Worm (Caenorhabditis elegans) whole organism, L4 larva: Measurements from ENCODE around the gene C49C8.2.

ENCODE experiments used
- D1046.2 ChIP-seq: fragments of 200-800 bp; sonication (Bioruptor generic); IDR thresholded peaks from 2 replicates; pipeline ENCODE4 v1.3.6; 2022; ENCODE audit warnings: missing genetic modification characterization, missing compliant biosample characterization
- F10B5.3 ChIP-seq: sonication (generic microtip); optimal IDR thresholded peaks from 2 replicates; lab custom pipeline; 2016; ENCODE audit warnings: mild to moderate bottlenecking, missing genetic modification characterization, missing compliant biosample characterization
- F26F4.8 ChIP-seq: fragments of 200-800 bp; sonication (Bioruptor generic); conservative IDR thresholded peaks from 2 replicates; pipeline ENCODE4 v1.3.6; 2022; ENCODE audit warnings: missing genetic modification characterization, missing compliant biosample characterization
- F44E2.7 ChIP-seq: fragments of 200-800 bp; sonication (Bioruptor generic); IDR thresholded peaks from 2 replicates; pipeline ENCODE4 v2.1.2; 2022; ENCODE audit warnings: missing genetic modification characterization, missing compliant biosample characterization
- F49E8.2 ChIP-seq: sonication (generic microtip); optimal IDR thresholded peaks from 2 replicates; lab custom pipeline; 2016; ENCODE audit warnings: missing compliant biosample characterization, mild to moderate bottlenecking, missing genetic modification characterization, borderline replicate concordance
- R02D3.7 ChIP-seq: fragments of 150-350 bp; sonication (generic microtip); optimal IDR thresholded peaks from 3 replicates; lab custom pipeline; 2014; ENCODE audit warnings: missing biosample characterization, missing genetic modification characterization
- T26A8.4 ChIP-seq: fragments of 200-800 bp; sonication (Bioruptor generic); IDR thresholded peaks from 2 replicates; pipeline ENCODE4 v1.3.6; 2022; ENCODE audit warnings: missing genetic modification characterization, missing compliant biosample characterization
- Y48G9A.11 ChIP-seq: fragments of 200-800 bp; sonication (Bioruptor generic); IDR thresholded peaks from 2 replicates; pipeline ENCODE4 v1.3.6; 2022; ENCODE audit warnings: missing genetic modification reagents, missing genetic modification characterization, missing compliant biosample characterization
- Y75B8A.6 ChIP-seq: fragments of 200-800 bp; sonication (Bioruptor generic); IDR thresholded peaks from 2 replicates; pipeline ENCODE4 v1.3.6; 2022; ENCODE audit warnings: missing genetic modification reagents, missing genetic modification characterization, missing compliant biosample characterization
- ZK337.2 ChIP-seq: fragments of 200-800 bp; sonication (Bioruptor generic); IDR thresholded peaks from 2 replicates; pipeline ENCODE4 v1.3.6; 2022; ENCODE audit warnings: missing genetic modification reagents, missing genetic modification characterization, missing compliant biosample characterization
- ZK546.5 ChIP-seq, 2 experiments: sonication (generic microtip); optimal IDR thresholded peaks; 2 replicates each; lab custom pipeline; 2017; ENCODE audit warnings: missing biosample characterization in 2 of 2, missing genetic modification characterization in 2 of 2
- aha-1 ChIP-seq: fragments of 150-350 bp; peaks from one replicate; lab custom pipeline; 2014; ENCODE audit warnings: missing biosample characterization, missing genetic modification characterization
- aly-2 ChIP-seq: sonication (generic microtip); optimal IDR thresholded peaks from 2 replicates; lab custom pipeline; 2018; ENCODE audit warnings: missing biosample characterization, missing genetic modification characterization
- attf-4 ChIP-seq: sonication (generic microtip); optimal IDR thresholded peaks from 3 replicates; lab custom pipeline; 2017; ENCODE audit warnings: missing biosample characterization, missing genetic modification characterization
- ceh-82 ChIP-seq: sonication (generic microtip); optimal IDR thresholded peaks from 2 replicates; lab custom pipeline; 2017; ENCODE audit warnings: missing biosample characterization, missing genetic modification characterization
- daf-12 ChIP-seq: fragments of 150-350 bp; optimal IDR thresholded peaks from 2 replicates; lab custom pipeline; 2014; ENCODE audit warnings: missing biosample characterization, missing genetic modification reagents, missing genetic modification characterization
- daf-19 ChIP-seq: fragments of 200-800 bp; sonication (Bioruptor generic); conservative IDR thresholded peaks from 2 replicates; pipeline ENCODE4 v1.3.6; 2022; ENCODE audit warnings: missing genetic modification characterization, missing compliant biosample characterization
- daf-8 ChIP-seq: fragments of 200-800 bp; sonication (Bioruptor generic); IDR thresholded peaks from 2 replicates; pipeline ENCODE4 v1.3.6; 2022; ENCODE audit warnings: missing genetic modification characterization, missing compliant biosample characterization
- dmd-6 ChIP-seq: fragments of 200-800 bp; sonication (Bioruptor generic); IDR thresholded peaks from 2 replicates; pipeline ENCODE4 v1.3.6; 2022; ENCODE audit warnings: missing genetic modification reagents, missing genetic modification characterization, missing compliant biosample characterization
- dmd-8 ChIP-seq: fragments of 200-800 bp; sonication (Bioruptor generic); IDR thresholded peaks from 2 replicates; pipeline ENCODE4 v1.3.6; 2022; ENCODE audit warnings: missing genetic modification characterization, missing compliant biosample characterization
- dmd-9 ChIP-seq: fragments of 200-800 bp; sonication (Bioruptor generic); IDR thresholded peaks from 2 replicates; pipeline ENCODE4 v1.3.6; 2022; ENCODE audit warnings: missing genetic modification reagents, missing genetic modification characterization, missing compliant biosample characterization
- dpl-1 ChIP-seq: fragments of 150-350 bp; optimal IDR thresholded peaks from 2 replicates; lab custom pipeline; 2014; ENCODE audit warnings: missing biosample characterization, missing genetic modification reagents, missing genetic modification characterization
- dve-1 ChIP-seq: sonication (generic microtip); optimal IDR thresholded peaks from 2 replicates; lab custom pipeline; 2017; ENCODE audit warnings: antibody characterized with exemption, mild to moderate bottlenecking, missing genetic modification characterization, missing compliant biosample characterization; ENCODE audit not compliant: insufficient read depth
- egl-27 ChIP-seq: sonication (generic microtip); optimal IDR thresholded peaks from 3 replicates; lab custom pipeline; 2017; ENCODE audit warnings: missing biosample characterization, missing genetic modification reagents, missing genetic modification characterization
- fkh-10 ChIP-seq: fragments of 150-350 bp; optimal IDR thresholded peaks from 2 replicates; lab custom pipeline; 2014; ENCODE audit warnings: missing biosample characterization, missing genetic modification reagents, missing genetic modification characterization
- hlh-30 ChIP-seq: sonication (generic microtip); optimal IDR thresholded peaks from 2 replicates; lab custom pipeline; 2017; ENCODE audit warnings: antibody characterized with exemption, mild to moderate bottlenecking, missing genetic modification characterization, missing compliant biosample characterization; ENCODE audit not compliant: insufficient read depth
- lim-7 ChIP-seq: fragments of 200-800 bp; sonication (Bioruptor generic); IDR thresholded peaks from 2 replicates; pipeline ENCODE4 v1.3.6; 2022; ENCODE audit warnings: missing genetic modification characterization, missing compliant biosample characterization
- mdt-29 ChIP-seq: fragments of 200-800 bp; sonication (Bioruptor generic); IDR thresholded peaks from 2 replicates; pipeline ENCODE4 v1.3.6; 2022; ENCODE audit warnings: missing genetic modification reagents, missing genetic modification characterization, missing compliant biosample characterization
- nhr-42 ChIP-seq: fragments of 200-800 bp; sonication (Bioruptor generic); IDR thresholded peaks from 2 replicates; pipeline ENCODE4 v1.3.6; 2022; ENCODE audit warnings: missing genetic modification characterization, missing compliant biosample characterization
- pqm-1 ChIP-seq: sonication (generic microtip); optimal IDR thresholded peaks from 2 replicates; lab custom pipeline; 2017; ENCODE audit warnings: missing biosample characterization, missing genetic modification characterization
- sdz-12 ChIP-seq: fragments of 200-800 bp; sonication (Bioruptor generic); optimal IDR thresholded peaks from 2 replicates; lab custom pipeline; 2018; ENCODE audit warnings: mild to moderate bottlenecking, missing genetic modification characterization, missing compliant biosample characterization
- set-16 ChIP-seq: fragments of 200-800 bp; sonication (Bioruptor generic); IDR thresholded peaks from 2 replicates; pipeline ENCODE4 v1.3.6; 2022; ENCODE audit warnings: missing genetic modification reagents, missing genetic modification characterization, missing compliant biosample characterization
- snpc-4 ChIP-seq: fragments of 150-350 bp; optimal IDR thresholded peaks from 2 replicates; lab custom pipeline; 2014; ENCODE audit warnings: missing biosample characterization, missing genetic modification characterization
- tag-97 ChIP-seq: fragments of 200-800 bp; sonication (Bioruptor generic); IDR thresholded peaks from 2 replicates; pipeline ENCODE4 v1.3.6; 2022; ENCODE audit warnings: missing genetic modification characterization, missing compliant biosample characterization
- zfp-2 ChIP-seq: sonication (generic microtip); optimal IDR thresholded peaks from 2 replicates; lab custom pipeline; 2016; ENCODE audit warnings: mild to moderate bottlenecking, missing genetic modification characterization, missing compliant biosample characterization
- zip-2 ChIP-seq: fragments of 150-350 bp; optimal IDR thresholded peaks from 2 replicates; lab custom pipeline; 2014; ENCODE audit warnings: missing biosample characterization, missing genetic modification characterization

Gene C49C8.2

DNA sequence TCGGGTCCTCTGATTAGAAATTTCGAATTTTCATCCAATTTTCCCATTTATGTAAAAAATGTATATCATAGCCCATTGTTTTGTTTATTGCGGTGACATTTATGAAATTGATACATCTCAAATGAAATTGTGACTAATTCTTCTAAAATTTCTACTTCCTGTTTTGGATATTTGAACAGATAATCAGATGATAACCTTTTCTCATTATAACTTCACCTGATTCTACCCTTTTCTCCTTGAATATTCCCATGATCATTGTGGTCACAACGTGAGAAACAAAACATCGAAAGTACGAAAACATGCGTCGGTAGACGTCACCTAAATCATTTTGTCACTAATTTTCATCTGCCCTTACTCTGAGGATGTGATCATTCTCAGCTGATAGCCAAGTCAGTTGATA, 20.6 kb upstream of the C49C8.2 start:
- TF ChIP-seq hlh-30 (peak; percentile 29), attf-4 (tag; lab: Kevin White, UChicago) (no peak)

DNA sequence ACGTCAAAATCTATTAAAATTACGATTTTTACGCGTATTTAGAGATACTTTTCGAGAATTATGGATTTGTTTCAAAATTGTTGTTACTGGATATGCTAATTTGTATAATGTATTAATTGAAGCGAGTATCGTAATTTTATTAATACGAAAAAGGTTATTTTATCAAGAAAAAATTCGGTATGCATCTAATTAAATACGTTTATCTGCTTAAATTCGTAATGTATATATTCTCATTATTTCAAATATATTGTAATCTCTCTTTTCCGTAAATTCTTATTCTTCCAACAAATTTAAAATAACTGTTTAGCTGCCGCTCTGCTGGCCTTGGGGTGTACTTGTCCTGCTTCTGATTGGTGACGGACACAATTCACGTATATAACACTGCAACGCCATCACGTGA, 19.9 kb upstream of the C49C8.2 start, which contains the start of gene dgk-4:
TSS of gene dgk-4 (plus strand) at position 301 of the 400 bp plus-strand sequence.
- TF ChIP-seq F26F4.8 (GFP tag; lab: Robert Waterston, UW), result no peak
- no peak for TF ChIP-seq daf-8
- no peak for TF ChIP-seq zip-2 (tag; lab: Kevin White, UChicago)
- TF ChIP-seq tag-97, result no peak
- TF ChIP-seq Y75B8A.6 (GFP tag; lab: Robert Waterston, UW), result no peak
- no peak for TF ChIP-seq mdt-29 (GFP tag; lab: Robert Waterston, UW)
- TF ChIP-seq pqm-1, result no peak
- no peak for TF ChIP-seq aly-2 (tag; lab: Kevin White, UChicago)
- no peak for TF ChIP-seq zfp-2 (tag; lab: Kevin White, UChicago)
- no peak for TF ChIP-seq F44E2.7
- no peak for TF ChIP-seq aha-1
- TF ChIP-seq ZK546.5 (tag; optimal IDR thresholded peaks at IDR 0.05; lab: Kevin White, UChicago), result no peak
- no peak for TF ChIP-seq dve-1
- TF ChIP-seq F49E8.2 (tag; lab: Kevin White, UChicago), result no peak
- TF ChIP-seq fkh-10, result no peak
- no peak for TF ChIP-seq snpc-4 (tag; lab: Kevin White, UChicago)
- no peak for TF ChIP-seq D1046.2 (GFP tag; lab: Robert Waterston, UW)

DNA sequence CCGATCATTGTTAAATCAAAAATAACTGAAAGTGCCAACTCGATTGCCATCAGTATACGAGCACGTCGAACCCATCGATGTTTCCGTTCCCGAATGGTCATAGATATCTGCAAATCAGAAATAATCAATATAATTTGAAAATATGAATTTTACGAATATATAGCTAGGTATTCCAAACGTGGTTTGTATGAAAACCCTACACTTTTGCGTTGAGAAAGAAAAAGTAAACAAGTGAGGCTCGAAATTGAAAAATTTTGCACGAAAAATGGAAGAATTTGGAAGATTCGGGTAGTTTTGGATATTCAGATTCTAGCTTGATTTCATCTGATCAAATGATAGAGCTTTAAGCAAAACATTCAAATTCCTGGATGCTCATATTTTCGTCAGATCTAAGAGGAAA, 12.1 kb upstream of the C49C8.2 start, which contains the start of gene F42A9.9:
TSS of gene F42A9.9 (minus strand) at position 101 of the 400 bp plus-strand sequence.
- TF ChIP-seq D1046.2 (GFP tag; lab: Robert Waterston, UW) (no peak), dpl-1 (GFP tag; lab: Kevin White, UChicago) (no peak), R02D3.7 (no peak), T26A8.4 (GFP tag; lab: Robert Waterston, UW) (no peak), F49E8.2 (tag; lab: Kevin White, UChicago) (no peak), F44E2.7 (no peak), sdz-12 (GFP tag; lab: Kevin White, UChicago) (no peak), dmd-8 (no peak), mdt-29 (GFP tag; lab: Robert Waterston, UW) (no peak), Y48G9A.11 (GFP tag; lab: Robert Waterston, UW) (no peak), set-16 (GFP tag; lab: Robert Waterston, UW) (no peak), dmd-9 (GFP tag; lab: Robert Waterston, UW) (no peak), nhr-42 (GFP tag; lab: Robert Waterston, UW) (no peak), egl-27 (no peak), dmd-6 (no peak), ZK337.2 (no peak), lim-7 (GFP tag; lab: Robert Waterston, UW) (no peak), daf-12 (tag; lab: Kevin White, UChicago) (no peak)
- TF ChIP-seq, all 104 proteins: peak for 0

DNA sequence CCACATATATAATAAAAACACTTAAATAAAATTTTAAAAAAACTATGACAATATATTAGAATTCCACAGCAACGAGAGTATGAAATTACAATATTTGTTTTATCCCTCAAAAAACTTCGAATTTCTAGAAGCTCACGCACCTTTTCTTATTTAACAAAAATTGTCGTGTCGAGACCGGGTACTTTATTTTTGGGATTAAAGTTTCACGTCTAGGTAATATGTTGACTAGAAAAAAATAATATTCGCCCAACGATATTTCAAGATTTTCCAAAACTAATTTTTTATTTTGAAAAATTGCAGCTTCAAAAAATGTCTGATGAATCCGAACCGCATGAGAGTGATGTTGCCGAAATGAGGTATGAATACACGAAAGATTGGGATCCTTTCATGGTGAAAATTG, 6.5 kb upstream of the C49C8.2 start, which contains the start of gene C49C8.3:
TSS of gene C49C8.3 (plus strand) at position 301 of the 400 bp plus-strand sequence.
- no peak for TF ChIP-seq nhr-42 (GFP tag; lab: Robert Waterston, UW)
- no peak for TF ChIP-seq ceh-82 (tag; lab: Kevin White, UChicago)
- TF ChIP-seq lim-7 (GFP tag; lab: Robert Waterston, UW), result no peak
- no peak for TF ChIP-seq daf-19 (GFP tag; lab: Robert Waterston, UW)
- no peak for TF ChIP-seq F10B5.3 (tag; lab: Kevin White, UChicago)
